Worm (Caenorhabditis elegans) whole organism, late embryonic: ENCODE measurements around the gene M151.2.

Source experiments
- C38D4.7 ChIP-seq: fragments of 200-800 bp; sonication (Bioruptor generic); optimal IDR thresholded peaks from 2 replicates; lab custom pipeline; 2018; ENCODE audit warnings: mild to moderate bottlenecking, missing genetic modification characterization, moderate library complexity, missing compliant biosample characterization
- elt-2 ChIP-seq: sonication (generic microtip); optimal IDR thresholded peaks from 2 replicates; lab custom pipeline; 2016; ENCODE audit warnings: missing genetic modification reagents, missing genetic modification characterization, missing compliant biosample characterization
- pros-1 ChIP-seq: fragments of 150-350 bp; optimal IDR thresholded peaks from 2 replicates; lab custom pipeline; 2014; ENCODE audit warnings: missing biosample characterization, missing genetic modification reagents, missing genetic modification characterization

- TF ChIP-seq elt-2 (no peak), pros-1 (no peak), C38D4.7 (GFP tag; lab: Kevin White, UChicago) (no peak)
Measured at ce11 chrII:3684487-3685067, 53.7 kb downstream of the M151.2 start.
